Fruit fly (Drosophila melanogaster): Measurements from ENCODE around the gene Doc3.

Gene Doc3

DNA sequence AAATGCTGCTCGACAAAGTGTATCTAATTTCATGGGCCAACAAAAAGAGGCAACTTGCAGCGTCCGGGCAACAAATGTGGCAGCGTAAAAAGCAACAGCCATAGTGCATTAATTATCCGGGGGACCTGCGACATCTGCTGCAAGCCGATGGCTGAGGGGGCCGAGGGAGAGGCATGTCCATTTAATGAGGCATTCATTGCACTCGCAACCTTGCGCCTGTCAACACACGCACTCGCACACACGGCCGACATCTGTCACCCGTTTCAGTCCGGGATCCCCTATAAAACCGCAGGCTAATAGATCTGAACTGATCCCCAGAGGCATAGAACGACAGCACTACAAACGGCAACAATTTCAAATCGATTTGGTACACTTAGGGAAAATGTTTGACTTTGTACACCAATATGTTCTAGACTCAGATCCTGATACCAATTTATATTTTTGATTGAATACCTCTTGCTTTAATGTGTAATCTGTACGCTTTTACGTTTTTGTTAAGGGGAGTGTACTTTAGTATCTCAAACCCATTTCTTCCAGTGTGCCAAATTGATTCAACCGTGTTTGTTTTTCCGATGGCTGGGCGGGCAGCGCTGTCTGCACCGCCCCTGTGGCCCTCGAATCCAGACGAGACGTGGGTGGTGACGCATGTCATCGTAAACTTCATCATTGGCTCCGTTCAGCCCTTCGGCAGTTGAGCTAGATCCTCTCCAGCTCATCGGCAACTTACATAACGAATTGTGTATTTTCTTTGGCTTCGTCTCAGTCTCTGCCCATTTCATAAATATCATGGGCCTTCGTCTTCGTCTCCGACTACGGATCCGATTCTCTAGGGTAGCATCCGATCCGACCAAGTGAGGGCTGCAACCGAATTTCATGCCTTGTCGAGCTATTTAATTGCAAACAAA lies 6.7 kb downstream of the Doc3 start (continued):
- TF ChIP-seq slou (GFP tag; optimal IDR thresholded peaks at IDR 0.05) (peak; percentile 40), Mad (GFP tag; optimal IDR thresholded peaks at IDR 0.05) (peak; percentile 45), CG6689 (GFP tag; IDR thresholded peaks at IDR 0.05) (peak; percentile 85), CTCF (GFP tag; optimal IDR thresholded peaks at IDR 0.05) (no peak), C15 (GFP tag; IDR thresholded peaks at IDR 0.05) (no peak), Meics (GFP tag; optimal IDR thresholded peaks at IDR 0.05) (no peak), CG1602 (GFP tag; optimal IDR thresholded peaks at IDR 0.05) (peak; percentile 66), ttk (GFP tag; IDR thresholded peaks at IDR 0.05) (peak; percentile 75), crc (GFP tag; optimal IDR thresholded peaks at IDR 0.05) (peak; percentile 68), jumu (GFP tag; optimal IDR thresholded peaks at IDR 0.05) (peak; percentile 85), Sry-β (GFP tag; optimal IDR thresholded peaks at IDR 0.05) (peak; percentile 20), so (GFP tag; IDR thresholded peaks at IDR 0.05) (no peak), cg (GFP tag; optimal IDR thresholded peaks at IDR 0.05) (no peak), CG10321 (GFP tag; IDR thresholded peaks at IDR 0.05) (no peak), CG4360 (GFP tag; IDR thresholded peaks at IDR 0.05) (no peak; the same call in 1 of the 2 replicates), ac (GFP tag; optimal IDR thresholded peaks at IDR 0.05) (peak; percentile 89), vvl (GFP tag; IDR thresholded peaks at IDR 0.05) (peak; percentile 91)

DNA sequence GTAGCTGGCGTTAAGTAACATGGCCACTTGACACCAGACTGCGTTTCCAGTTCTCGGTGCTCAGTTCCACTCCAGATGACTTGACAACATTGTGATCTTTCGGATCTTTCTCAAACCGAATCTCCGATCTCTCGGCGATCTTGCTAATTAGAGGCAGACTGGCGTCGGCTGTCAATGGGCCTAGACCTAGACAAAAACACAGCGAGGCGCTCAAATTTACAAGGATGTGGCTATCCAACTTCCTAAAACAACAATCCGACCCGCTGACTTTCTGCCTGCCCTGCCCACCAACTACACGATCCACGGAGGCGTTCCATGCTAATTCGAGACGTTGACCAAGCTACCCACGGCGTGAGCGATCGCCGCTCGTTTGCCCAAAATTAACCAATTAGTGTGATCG lies 8.7 kb downstream of the Doc3 start:
- peak; percentile 16 for TF ChIP-seq twi (tag; optimal IDR thresholded peaks at IDR 0.05)
- no peak for TF ChIP-seq Hmx (GFP tag; optimal IDR thresholded peaks at IDR 0.05)
- TF ChIP-seq CG1024 (GFP tag; IDR thresholded peaks at IDR 0.05), result no peak
- no peak for TF ChIP-seq bcd (GFP tag; optimal IDR thresholded peaks at IDR 0.05)
- TF ChIP-seq dati (GFP tag; IDR thresholded peaks at IDR 0.05), result no peak
- no peak for TF ChIP-seq sc (optimal IDR thresholded peaks at IDR 0.05)
- no peak for TF ChIP-seq sc (GFP tag; optimal IDR thresholded peaks at IDR 0.05)
- TF ChIP-seq Side (GFP tag; optimal IDR thresholded peaks at IDR 0.05), result no peak
- TF ChIP-seq zen (tag; optimal IDR thresholded peaks at IDR 0.05), result peak; percentile 93
- no peak for TF ChIP-seq nerfin-2 (GFP tag; IDR thresholded peaks at IDR 0.05; ENCODE audit: partially characterized antibody)
- no peak for TF ChIP-seq Ets65A (GFP tag)

DNA sequence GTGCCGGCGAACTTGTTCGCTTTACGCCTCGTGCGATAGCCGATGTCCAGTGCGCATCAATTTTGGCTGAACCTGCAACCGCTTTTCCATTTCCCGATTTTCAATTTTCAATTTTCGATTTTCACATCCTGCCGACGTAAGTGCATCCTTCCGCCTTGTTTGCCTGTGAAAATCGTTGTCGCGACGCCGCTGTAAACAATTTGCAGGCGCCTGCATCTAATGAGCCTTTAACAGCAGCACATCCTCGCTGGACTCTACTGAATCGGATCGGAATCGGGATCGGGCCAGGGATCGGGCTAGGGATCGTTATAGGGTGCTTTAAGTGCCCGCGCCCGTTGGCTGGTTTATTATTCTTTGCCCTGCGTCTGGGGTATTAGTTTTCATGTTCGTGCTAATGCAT lies 12.4 kb downstream of the Doc3 start:
- TF ChIP-seq tio (GFP tag; optimal IDR thresholded peaks at IDR 0.05) (no peak), Doc2 (GFP tag; IDR thresholded peaks at IDR 0.05) (no peak), Med (GFP tag) (no peak), CG15479 (GFP tag; optimal IDR thresholded peaks at IDR 0.05) (peak; percentile 43), bcd (GFP tag; optimal IDR thresholded peaks at IDR 0.05) (no peak), disco-r (GFP tag; optimal IDR thresholded peaks at IDR 0.05) (no peak), zen (tag; optimal IDR thresholded peaks at IDR 0.05) (peak; percentile 96), tll (GFP tag; optimal IDR thresholded peaks at IDR 0.05) (peak in 1 of 2 experiments; percentile 15), eve (GFP tag; optimal IDR thresholded peaks at IDR 0.05) (no peak), CG10654 (GFP tag; optimal IDR thresholded peaks at IDR 0.05) (no peak)

DNA sequence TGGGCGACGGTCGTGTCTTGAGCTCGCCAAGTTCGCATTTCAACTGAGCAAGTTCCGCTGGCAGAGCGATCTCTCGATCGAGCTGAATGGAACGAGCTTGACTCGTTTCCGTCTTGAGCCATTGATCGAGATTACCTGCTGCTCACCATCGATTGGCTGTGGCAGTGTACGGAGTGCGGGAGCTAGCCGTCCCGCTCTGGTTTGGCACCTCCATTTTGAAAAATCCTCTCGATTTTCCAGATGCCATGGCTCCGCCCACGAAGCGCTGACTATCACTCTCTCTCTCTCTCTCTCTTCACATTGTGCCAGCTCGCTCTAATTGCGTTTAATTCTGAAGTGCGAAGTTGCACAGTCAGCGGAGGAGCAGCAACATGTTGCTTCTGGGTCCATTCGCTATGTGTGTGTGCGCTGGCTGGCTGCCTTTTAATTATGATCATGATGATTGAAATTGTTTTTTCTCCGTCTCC lies 14.2 kb downstream of the Doc3 start, which contains the start of gene Doc2:
Gene Doc2, minus strand, starts transcription at position 51 of the 467 bp plus-strand sequence.
- no peak for TF ChIP-seq pb (GFP tag; optimal IDR thresholded peaks at IDR 0.05)
- TF ChIP-seq CG10274 (GFP tag; optimal IDR thresholded peaks at IDR 0.05), result no peak
- TF ChIP-seq aop (GFP tag; IDR thresholded peaks at IDR 0.05), result no peak
- no peak for TF ChIP-seq YL-1 (GFP tag; optimal IDR thresholded peaks at IDR 0.05)
- peak in 1 of 2 experiments; percentile 38 for TF ChIP-seq tll (GFP tag; optimal IDR thresholded peaks at IDR 0.05)
- TF ChIP-seq Myb (GFP tag; optimal IDR thresholded peaks at IDR 0.05), result no peak
- 0 out of 2 replicates have a peak, but pooled peaks have one; percentile 16 for TF ChIP-seq Adf1 (GFP tag; IDR thresholded peaks at IDR 0.05)
- TF ChIP-seq sna (GFP tag; IDR thresholded peaks at IDR 0.05; ENCODE audit: partially characterized antibody), result 0 out of 2 replicates have a peak, but pooled peaks have one; percentile 16
- no peak for TF ChIP-seq Camta (GFP tag; optimal IDR thresholded peaks at IDR 0.05)
- TF ChIP-seq CG15696 (tag; optimal IDR thresholded peaks at IDR 0.05), result no peak
- no peak for TF ChIP-seq Hmr (GFP tag; optimal IDR thresholded peaks at IDR 0.05)
- TF ChIP-seq Nf-YA (GFP tag; IDR thresholded peaks at IDR 0.05), result peak; percentile 96
- no peak for TF ChIP-seq CG1024 (GFP tag; IDR thresholded peaks at IDR 0.05)
- no peak for TF ChIP-seq az2 (GFP tag; optimal IDR thresholded peaks at IDR 0.05)

Data from whole organism, embryonic.